Fruit fly (Drosophila melanogaster): ENCODE data around the gene bowl.

bowl gene

dm6 chr2L:3803466-3804143 is 32.1 kb downstream of the bowl start, which contains the start of gene Reph (continued):
- TF ChIP-seq CG4318 (GFP tag; optimal IDR thresholded peaks at IDR 0.05) (no peak), Eip75B (GFP tag; optimal IDR thresholded peaks at IDR 0.05) (no peak), OdsH (GFP tag; optimal IDR thresholded peaks at IDR 0.05) (no peak), CG11902 (GFP tag; optimal IDR thresholded peaks at IDR 0.05) (no peak), Gug (GFP tag; IDR thresholded peaks at IDR 0.05) (no peak), CG3919 (GFP tag; optimal IDR thresholded peaks at IDR 0.05) (no peak), esn (GFP tag; optimal IDR thresholded peaks at IDR 0.05) (peak; percentile 33), Sox102F (GFP tag; optimal IDR thresholded peaks at IDR 0.05) (peak; percentile 24), net (GFP tag; optimal IDR thresholded peaks at IDR 0.05) (peak; percentile 38), topi (GFP tag; optimal IDR thresholded peaks at IDR 0.05) (peak; percentile 10), lz (GFP tag; optimal IDR thresholded peaks at IDR 0.05) (no peak), Sox14 (GFP tag; optimal IDR thresholded peaks at IDR 0.05) (peak; percentile 77), eg (GFP tag; IDR thresholded peaks at IDR 0.05) (0 out of 3 replicates have a peak, but pooled peaks have one; percentile 28), fd85E (GFP tag; optimal IDR thresholded peaks at IDR 0.05) (no peak), CG11294 (GFP tag; IDR thresholded peaks at IDR 0.05) (no peak), Ets96B (tag; optimal IDR thresholded peaks at IDR 0.05) (no peak), Sox15 (GFP tag; optimal IDR thresholded peaks at IDR 0.05) (no peak), CG9139 (GFP tag; optimal IDR thresholded peaks at IDR 0.05) (peak; percentile 18), Met (GFP tag; optimal IDR thresholded peaks at IDR 0.05) (no peak), CG8632 (GFP tag; optimal IDR thresholded peaks at IDR 0.05) (no peak), CG6854 (GFP tag; optimal IDR thresholded peaks at IDR 0.05) (peak; percentile 58)

dm6 chr2L:3804641-3805273 is 33.3 kb downstream of the bowl start:
- TF ChIP-seq OdsH (GFP tag; optimal IDR thresholded peaks at IDR 0.05) (peak; percentile 99), CG6854 (GFP tag; optimal IDR thresholded peaks at IDR 0.05) (peak; percentile 80), Sox14 (GFP tag; optimal IDR thresholded peaks at IDR 0.05) (peak; percentile 99), spab (GFP tag; optimal IDR thresholded peaks at IDR 0.05) (peak; percentile 99), Ets96B (tag; optimal IDR thresholded peaks at IDR 0.05) (peak; percentile 100), CG11902 (GFP tag; optimal IDR thresholded peaks at IDR 0.05) (peak; percentile 90), Hr39 (GFP tag; optimal IDR thresholded peaks at IDR 0.05) (peak; percentile 91), net (GFP tag; optimal IDR thresholded peaks at IDR 0.05) (peak; percentile 99), fd85E (GFP tag; optimal IDR thresholded peaks at IDR 0.05) (peak; percentile 91), Gug (GFP tag; IDR thresholded peaks at IDR 0.05) (peak; percentile 99), CG11294 (GFP tag; IDR thresholded peaks at IDR 0.05) (peak; percentile 99), Sox15 (GFP tag; optimal IDR thresholded peaks at IDR 0.05) (peak; percentile 95), cyc (GFP tag; optimal IDR thresholded peaks at IDR 0.05) (peak; percentile 93), CG10669 (GFP tag; optimal IDR thresholded peaks at IDR 0.05) (peak; percentile 99), vri (GFP tag; optimal IDR thresholded peaks at IDR 0.05) (peak; percentile 61), CG34406 (GFP tag; optimal IDR thresholded peaks at IDR 0.05) (peak; percentile 96), CG10631 (GFP tag; optimal IDR thresholded peaks at IDR 0.05) (peak; percentile 99), Hr4 (GFP tag; optimal IDR thresholded peaks at IDR 0.05) (peak; percentile 100), CG11762 (GFP tag; optimal IDR thresholded peaks at IDR 0.05; ENCODE audit: insufficient read depth) (peak; percentile 99), Lpt (GFP tag; optimal IDR thresholded peaks at IDR 0.05) (peak; percentile 100), CG16779 (tag; optimal IDR thresholded peaks at IDR 0.05) (peak; percentile 99), CG6163 (GFP tag; IDR thresholded peaks at IDR 0.05) (peak; percentile 100), Eip78C (GFP tag) (peak; percentile 100), topi (GFP tag; optimal IDR thresholded peaks at IDR 0.05) (peak; percentile 94), CG6792 (GFP tag; optimal IDR thresholded peaks at IDR 0.05) (peak; percentile 97), CG31627 (GFP tag; optimal IDR thresholded peaks at IDR 0.05) (peak; percentile 91), dac (GFP tag; optimal IDR thresholded peaks at IDR 0.05) (peak; percentile 99), Met (GFP tag; optimal IDR thresholded peaks at IDR 0.05) (peak; percentile 91), CG8319 (GFP tag; optimal IDR thresholded peaks at IDR 0.05) (peak; percentile 94), Eip93F (GFP tag; optimal IDR thresholded peaks at IDR 0.05) (peak; percentile 49), CG7368 (GFP tag; optimal IDR thresholded peaks at IDR 0.05) (peak; percentile 98), CG3919 (GFP tag; optimal IDR thresholded peaks at IDR 0.05) (peak; percentile 99), Smox (GFP tag; optimal IDR thresholded peaks at IDR 0.05) (peak; percentile 84), CG4318 (GFP tag; optimal IDR thresholded peaks at IDR 0.05) (peak; percentile 99), pdm3 (GFP tag; optimal IDR thresholded peaks at IDR 0.05) (peak; percentile 98), CG6276 (GFP tag; optimal IDR thresholded peaks at IDR 0.05) (peak; percentile 100), CG15336 (GFP tag; IDR thresholded peaks at IDR 0.05) (peak; percentile 100), CG9139 (GFP tag; optimal IDR thresholded peaks at IDR 0.05) (peak; percentile 99), achi (GFP tag; optimal IDR thresholded peaks at IDR 0.05) (peak; percentile 99), Eip75B (GFP tag; optimal IDR thresholded peaks at IDR 0.05) (peak; percentile 99), CG32006 (GFP tag; optimal IDR thresholded peaks at IDR 0.05) (peak; percentile 100)
